Worm (Caenorhabditis elegans) whole organism, L4 larva: ENCODE measurements around the gene C27A2.8.

ENCODE experiments used
- D1046.2 ChIP-seq: fragments of 200-800 bp; sonication (Bioruptor generic); IDR thresholded peaks from 2 replicates; pipeline ENCODE4 v1.3.6; 2022; ENCODE audit warnings: missing genetic modification characterization, missing compliant biosample characterization
- F10B5.3 ChIP-seq: sonication (generic microtip); optimal IDR thresholded peaks from 2 replicates; lab custom pipeline; 2016; ENCODE audit warnings: mild to moderate bottlenecking, missing genetic modification characterization, missing compliant biosample characterization
- Y105C5A.15 ChIP-seq: fragments of 200-800 bp; sonication (Bioruptor generic); IDR thresholded peaks from 2 replicates; pipeline ENCODE4 v1.3.6; 2022; ENCODE audit warnings: missing genetic modification characterization, missing compliant biosample characterization
- Y5F2A.4 ChIP-seq: fragments of 200-800 bp; sonication (Bioruptor generic); optimal IDR thresholded peaks from 2 replicates; lab custom pipeline; 2018; ENCODE audit warnings: mild to moderate bottlenecking, missing genetic modification characterization, missing compliant biosample characterization
- ceh-44 ChIP-seq: fragments of 200-800 bp; sonication (Bioruptor generic); IDR thresholded peaks from 2 replicates; pipeline ENCODE4 v1.3.6; 2022; ENCODE audit warnings: missing genetic modification reagents, missing genetic modification characterization, missing compliant biosample characterization
- ceh-82 ChIP-seq: sonication (generic microtip); optimal IDR thresholded peaks from 2 replicates; lab custom pipeline; 2017; ENCODE audit warnings: missing biosample characterization, missing genetic modification characterization
- ces-1 ChIP-seq: fragments of 150-350 bp; sonication (generic microtip); optimal IDR thresholded peaks from 4 replicates; lab custom pipeline; 2014; ENCODE audit warnings: missing biosample characterization, missing genetic modification reagents, missing genetic modification characterization
- ctbp-1 ChIP-seq: fragments of 200-800 bp; sonication (Bioruptor generic); IDR thresholded peaks from 2 replicates; pipeline ENCODE4 v1.3.6; 2022; ENCODE audit warnings: missing genetic modification reagents, missing genetic modification characterization, missing compliant biosample characterization
- daf-19 ChIP-seq: fragments of 200-800 bp; sonication (Bioruptor generic); conservative IDR thresholded peaks from 2 replicates; pipeline ENCODE4 v1.3.6; 2022; ENCODE audit warnings: missing genetic modification characterization, missing compliant biosample characterization
- dpl-1 ChIP-seq: fragments of 150-350 bp; optimal IDR thresholded peaks from 2 replicates; lab custom pipeline; 2014; ENCODE audit warnings: missing biosample characterization, missing genetic modification reagents, missing genetic modification characterization
- egl-43 ChIP-seq: fragments of 200-800 bp; sonication (Bioruptor generic); IDR thresholded peaks from 2 replicates; pipeline ENCODE4 v1.3.6; 2022; ENCODE audit warnings: missing genetic modification reagents, missing genetic modification characterization, missing compliant biosample characterization
- fkh-10 ChIP-seq: fragments of 150-350 bp; optimal IDR thresholded peaks from 2 replicates; lab custom pipeline; 2014; ENCODE audit warnings: missing biosample characterization, missing genetic modification reagents, missing genetic modification characterization
- hif-1 ChIP-seq, 2 experiments: sonication (generic microtip); optimal IDR thresholded peaks; 2 replicates each; lab custom pipeline; 2016 to 2017; ENCODE audit warnings: missing compliant biosample characterization in 2 of 2, missing genetic modification characterization in 2 of 2, missing genetic modification reagents in 2 of 2, missing genotype in 2 of 2, mild to moderate bottlenecking in 1 of 2
- hlh-30 ChIP-seq: sonication (generic microtip); optimal IDR thresholded peaks from 2 replicates; lab custom pipeline; 2017; ENCODE audit warnings: antibody characterized with exemption, mild to moderate bottlenecking, missing genetic modification characterization, missing compliant biosample characterization; ENCODE audit not compliant: insufficient read depth
- jun-1 ChIP-seq: fragments of 150-350 bp; optimal IDR thresholded peaks from 2 replicates; lab custom pipeline; 2014; ENCODE audit warnings: missing biosample characterization, missing genetic modification reagents, missing genetic modification characterization
- lin-29 ChIP-seq: fragments of 200-800 bp; sonication (Bioruptor generic); IDR thresholded peaks from 2 replicates; pipeline ENCODE4 v1.3.6; 2022; ENCODE audit warnings: missing genetic modification reagents, missing genetic modification characterization, missing compliant biosample characterization
- lin-38 ChIP-seq: fragments of 200-800 bp; sonication (Bioruptor generic); IDR thresholded peaks from 2 replicates; pipeline ENCODE4 v1.3.6; 2022; ENCODE audit warnings: missing genetic modification reagents, missing genetic modification characterization, missing compliant biosample characterization
- lin-39 ChIP-seq: fragments of 150-350 bp; optimal IDR thresholded peaks from 2 replicates; lab custom pipeline; 2014; ENCODE audit warnings: missing biosample characterization, missing genetic modification reagents, missing genetic modification characterization
- lsy-2 ChIP-seq, 2 experiments: fragments of 150-350 bp in 1 of 2; sonication (generic microtip) in 1 of 2; optimal IDR thresholded peaks; 2 replicates each; lab custom pipeline; 2014 to 2017; ENCODE audit warnings: missing biosample characterization in 2 of 2, missing genetic modification characterization in 2 of 2
- madf-5 ChIP-seq, 2 experiments: fragments of 200-800 bp; sonication (Bioruptor generic); IDR thresholded peaks; 2 replicates each; pipeline ENCODE4 v1.3.6; 2022; ENCODE audit warnings: missing compliant biosample characterization in 2 of 2, missing genetic modification characterization in 2 of 2
- madf-9 ChIP-seq: fragments of 200-800 bp; sonication (Bioruptor generic); conservative IDR thresholded peaks from 2 replicates; pipeline ENCODE4 v1.3.6; 2022; ENCODE audit warnings: missing genetic modification reagents, missing genetic modification characterization, missing compliant biosample characterization
- mdl-1 ChIP-seq, 2 experiments: fragments of 150-350 bp in 1 of 2; sonication (generic microtip) in 1 of 2; optimal IDR thresholded peaks; 2 replicates each; lab custom pipeline; 2014 to 2017; ENCODE audit warnings: missing biosample characterization in 2 of 2, missing genetic modification characterization in 2 of 2
- mep-1 ChIP-seq: fragments of 150-350 bp; sonication (generic microtip); optimal IDR thresholded peaks from 3 replicates; lab custom pipeline; 2014; ENCODE audit warnings: missing biosample characterization, missing genetic modification characterization
- nhr-25 ChIP-seq: sonication (generic microtip); optimal IDR thresholded peaks from 2 replicates; lab custom pipeline; 2017; ENCODE audit warnings: missing genetic modification characterization, mild to moderate bottlenecking, missing compliant biosample characterization, antibody characterized with exemption, moderate library complexity, borderline replicate concordance; ENCODE audit not compliant: insufficient read depth
- nhr-42 ChIP-seq: fragments of 200-800 bp; sonication (Bioruptor generic); IDR thresholded peaks from 2 replicates; pipeline ENCODE4 v1.3.6; 2022; ENCODE audit warnings: missing genetic modification characterization, missing compliant biosample characterization
- spr-3 ChIP-seq: fragments of 200-800 bp; sonication (Bioruptor generic); optimal IDR thresholded peaks from 2 replicates; lab custom pipeline; 2018; ENCODE audit warnings: mild to moderate bottlenecking, missing genetic modification characterization, missing compliant biosample characterization
- tag-97 ChIP-seq: fragments of 200-800 bp; sonication (Bioruptor generic); IDR thresholded peaks from 2 replicates; pipeline ENCODE4 v1.3.6; 2022; ENCODE audit warnings: missing genetic modification characterization, missing compliant biosample characterization
- unc-39 ChIP-seq: sonication (generic microtip); optimal IDR thresholded peaks from 2 replicates; lab custom pipeline; 2017; ENCODE audit warnings: missing biosample characterization, missing genetic modification characterization
- unc-62 ChIP-seq, 3 experiments: fragments of 150-350 bp in 1 of 3; sonication (generic microtip); optimal IDR thresholded peaks in 2 of 3; peaks in 1 of 3; 1 replicate in 1 of 3; 2 replicates in 2 of 3; lab custom pipeline; 2014 to 2017; ENCODE audit warnings: missing biosample characterization in 3 of 3, missing genetic modification characterization in 3 of 3, missing genetic modification reagents in 3 of 3, missing genotype in 1 of 3
- zfp-2 ChIP-seq: sonication (generic microtip); optimal IDR thresholded peaks from 2 replicates; lab custom pipeline; 2016; ENCODE audit warnings: mild to moderate bottlenecking, missing genetic modification characterization, missing compliant biosample characterization
- ztf-7 ChIP-seq: fragments of 150-350 bp; optimal IDR thresholded peaks from 2 replicates; lab custom pipeline; 2014; ENCODE audit warnings: missing biosample characterization, missing genetic modification characterization

The C27A2.8 gene

DNA sequence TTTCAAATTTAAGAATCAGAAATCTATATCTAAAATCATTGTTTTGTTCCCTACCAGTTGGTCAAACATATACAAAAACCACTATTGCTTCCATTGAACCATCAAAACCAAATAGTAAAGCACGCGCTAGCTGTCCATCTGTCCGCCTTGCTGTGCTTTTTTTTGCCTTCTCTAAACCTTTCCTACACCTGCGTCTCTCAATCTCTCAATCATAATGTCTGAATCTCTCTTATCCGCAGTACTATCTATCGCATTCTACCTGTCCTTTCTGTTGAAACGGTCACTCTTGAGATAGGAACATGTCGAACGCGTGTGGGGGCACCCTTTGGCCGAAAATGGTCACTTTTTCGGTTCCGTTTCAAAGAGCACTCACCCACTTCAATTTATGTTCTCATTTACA is 20.6 kb downstream of the C27A2.8 start (continued):
- no peak for TF ChIP-seq hif-1 (tag; optimal IDR thresholded peaks at IDR 0.05; lab: Kevin White, UChicago)
- no peak for TF ChIP-seq lin-29
- TF ChIP-seq unc-39 (tag; lab: Kevin White, UChicago): no peak

DNA sequence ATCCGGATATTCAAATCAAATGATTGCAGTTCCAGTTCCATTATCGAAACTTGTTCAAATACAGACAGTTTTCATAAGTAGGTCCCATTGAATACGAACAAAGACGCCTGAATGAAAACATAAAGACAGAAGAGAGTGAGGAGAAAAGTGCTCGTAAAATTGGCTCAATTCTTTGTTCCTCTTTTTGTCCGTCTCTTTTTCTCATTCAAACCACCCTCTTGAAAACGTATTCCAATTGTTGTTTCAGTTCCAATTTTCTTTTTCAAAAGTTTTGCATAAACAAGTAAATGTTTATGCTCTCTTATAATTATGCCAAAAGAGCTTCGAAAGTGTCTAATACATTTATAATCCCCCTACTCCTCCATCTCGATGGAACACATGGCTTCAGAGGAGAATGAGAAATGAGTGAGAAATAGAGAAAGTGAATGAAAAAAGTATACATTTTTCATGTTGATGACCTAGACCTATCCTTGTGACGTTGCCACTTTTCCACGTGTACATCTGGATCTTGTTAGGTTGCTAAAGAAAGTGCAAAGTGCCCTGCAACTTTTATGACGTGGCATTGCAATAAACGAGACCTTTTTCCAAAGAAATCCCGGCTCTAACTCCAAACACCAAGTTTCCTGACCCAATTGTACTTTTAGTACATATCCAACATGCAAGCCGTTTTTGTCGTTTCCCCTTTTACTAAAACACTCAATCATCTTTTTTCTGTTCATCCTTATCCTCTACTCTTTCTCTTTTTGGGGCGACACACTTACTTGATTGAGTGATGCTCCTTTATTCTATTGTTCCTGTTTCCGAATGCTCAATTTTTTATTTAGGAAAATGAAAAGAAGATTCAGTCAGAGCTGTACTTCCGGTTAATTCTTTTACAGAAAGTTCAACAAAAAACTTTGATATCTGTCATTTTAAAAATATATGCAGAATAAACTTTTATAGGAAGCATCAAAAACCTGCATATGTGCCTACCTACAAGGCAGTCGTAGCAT is 21.3 kb downstream of the C27A2.8 start:
- no peak for TF ChIP-seq madf-5 (GFP tag; IDR thresholded peaks at IDR 0.05; lab: Robert Waterston, UW)
- peak in 1 of 2 experiments; percentile 81 for TF ChIP-seq unc-62 (GFP tag; optimal IDR thresholded peaks at IDR 0.05 in 1 of 2; lab: Kevin White, UChicago)
- TF ChIP-seq unc-62 (tag; optimal IDR thresholded peaks at IDR 0.05; lab: Kevin White, UChicago): no peak
- peak in 1 of 2 experiments; percentile 18 for TF ChIP-seq mdl-1 (tag; optimal IDR thresholded peaks at IDR 0.05; lab: Kevin White, UChicago)
- TF ChIP-seq hlh-30: peak; percentile 51
- no peak for TF ChIP-seq ztf-7 (tag; lab: Kevin White, UChicago)
- TF ChIP-seq lin-39: no peak
- TF ChIP-seq ces-1 (GFP tag; lab: Kevin White, UChicago): peak; percentile 57
- TF ChIP-seq mep-1 (tag; lab: Kevin White, UChicago): no peak
- no peak for TF ChIP-seq nhr-25 (tag; lab: Kevin White, UChicago)
- TF ChIP-seq nhr-42 (GFP tag; lab: Robert Waterston, UW): no peak
- no peak for TF ChIP-seq ceh-44 (GFP tag; lab: Robert Waterston, UW)
- TF ChIP-seq Y105C5A.15 (GFP tag; lab: Robert Waterston, UW): no peak
- TF ChIP-seq daf-19 (GFP tag; lab: Robert Waterston, UW): no peak
- no peak for TF ChIP-seq ceh-82 (tag; lab: Kevin White, UChicago)
- no peak for TF ChIP-seq F10B5.3 (tag; lab: Kevin White, UChicago)
- no peak for TF ChIP-seq egl-43
- TF ChIP-seq Y5F2A.4 (GFP tag; lab: Kevin White, UChicago): no peak
- TF ChIP-seq fkh-10 (GFP tag; lab: Kevin White, UChicago): peak; percentile 77
- TF ChIP-seq lsy-2 (tag; optimal IDR thresholded peaks at IDR 0.05; lab: Kevin White, UChicago): peak in 1 of 2 experiments; percentile 22
- TF ChIP-seq ctbp-1 (GFP tag; lab: Robert Waterston, UW): no peak

DNA sequence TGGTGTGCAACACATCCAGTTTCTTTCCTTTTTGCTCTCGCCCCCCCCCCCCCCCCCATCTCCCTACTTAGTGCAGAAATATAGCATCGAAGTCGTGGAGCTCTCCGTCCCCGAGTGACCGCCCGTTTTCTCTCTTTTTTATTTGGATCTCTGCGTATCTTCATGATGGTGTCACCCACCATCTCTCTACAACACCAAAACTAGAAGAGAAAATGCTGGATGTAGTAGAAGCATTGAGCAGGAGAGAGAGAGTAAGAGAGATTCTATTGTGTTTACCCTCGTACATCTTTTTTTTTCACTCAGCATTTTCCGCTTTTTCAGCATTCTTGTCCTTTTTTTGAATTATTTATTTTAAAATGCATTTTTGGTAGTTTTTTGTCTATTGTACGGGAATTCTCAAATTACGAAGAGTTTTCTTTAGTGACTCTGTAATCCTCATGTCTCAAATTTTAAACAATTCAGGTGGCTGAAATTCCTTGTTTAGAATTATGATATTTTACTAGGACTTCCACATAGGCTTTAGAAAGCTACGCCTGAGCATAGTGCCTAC is 25.4 kb downstream of the C27A2.8 start:
- TF ChIP-seq mdl-1 (tag; optimal IDR thresholded peaks at IDR 0.05; lab: Kevin White, UChicago): no peak
- peak; percentile 9 for TF ChIP-seq fkh-10 (GFP tag; lab: Kevin White, UChicago)
- no peak for TF ChIP-seq jun-1 (tag; lab: Kevin White, UChicago)
- TF ChIP-seq hlh-30: no peak
- no peak for TF ChIP-seq ceh-82 (tag; lab: Kevin White, UChicago)
- no peak for TF ChIP-seq lin-29
- TF ChIP-seq unc-62 (GFP tag; optimal IDR thresholded peaks at IDR 0.05 in 1 of 2; lab: Kevin White, UChicago): peak in 1 of 2 experiments; percentile 85
- TF ChIP-seq unc-62 (tag; optimal IDR thresholded peaks at IDR 0.05; lab: Kevin White, UChicago): no peak
- TF ChIP-seq tag-97 (GFP tag; lab: Robert Waterston, UW): no peak
- no peak for TF ChIP-seq spr-3 (GFP tag; lab: Kevin White, UChicago)
- TF ChIP-seq lsy-2 (tag; optimal IDR thresholded peaks at IDR 0.05; lab: Kevin White, UChicago): peak in 1 of 2 experiments; percentile 38
- TF ChIP-seq zfp-2 (tag; lab: Kevin White, UChicago): no peak
- no peak for TF ChIP-seq dpl-1
- no peak for TF ChIP-seq madf-9 (GFP tag; lab: Robert Waterston, UW)

DNA sequence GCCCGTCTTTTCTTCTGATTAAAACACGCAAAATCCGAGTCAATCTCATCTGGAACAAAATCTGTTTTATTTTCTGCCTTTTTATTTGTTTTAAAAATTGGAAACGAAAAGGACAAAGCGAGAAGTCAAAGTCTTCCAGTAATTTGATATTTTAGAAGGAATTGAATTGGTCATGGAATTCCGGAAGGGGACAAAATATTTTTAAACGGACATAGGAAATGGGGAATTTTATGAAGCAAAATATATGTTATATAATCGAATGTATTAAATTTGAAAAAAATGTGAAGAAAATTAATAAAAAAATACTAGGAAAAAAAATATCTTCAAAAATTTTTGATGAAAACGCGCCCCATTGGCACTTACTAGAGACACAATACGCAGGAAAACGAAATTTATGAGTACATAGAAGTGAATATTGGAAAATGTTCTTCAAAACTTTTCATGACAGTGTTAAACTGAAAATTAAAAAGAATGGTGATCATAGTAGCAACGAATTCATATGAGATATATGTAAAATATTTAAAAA is 27.1 kb downstream of the C27A2.8 start, which contains the start of gene F33G12.7:
F33G12.7 (minus strand) TSS at position 51 of the 526 bp plus-strand sequence.
- TF ChIP-seq lin-38 (GFP tag; lab: Robert Waterston, UW) (peak; percentile 31; the same call in 1 of the 2 replicates), D1046.2 (GFP tag; lab: Robert Waterston, UW) (no peak), lsy-2 (tag; optimal IDR thresholded peaks at IDR 0.05; lab: Kevin White, UChicago) (peak in 1 of 2 experiments; percentile 33)
